Fruit fly (Drosophila melanogaster): ENCODE measurements around the gene peng.

- TF ChIP-seq CG8478 (optimal IDR thresholded peaks at IDR 0.05) (no peak), psq (optimal IDR thresholded peaks at IDR 0.05) (no peak), usp (GFP tag; optimal IDR thresholded peaks at IDR 0.05) (no peak), EcR (GFP tag; optimal IDR thresholded peaks at IDR 0.05) (no peak), Dll (optimal IDR thresholded peaks at IDR 0.05) (no peak), pan (optimal IDR thresholded peaks at IDR 0.05) (no peak)
Measured at dm6 chrX:21378344-21378882, 28.8 kb upstream of the peng start.
